Worm (Caenorhabditis elegans): ENCODE data around the gene srsx-24.

DNA sequence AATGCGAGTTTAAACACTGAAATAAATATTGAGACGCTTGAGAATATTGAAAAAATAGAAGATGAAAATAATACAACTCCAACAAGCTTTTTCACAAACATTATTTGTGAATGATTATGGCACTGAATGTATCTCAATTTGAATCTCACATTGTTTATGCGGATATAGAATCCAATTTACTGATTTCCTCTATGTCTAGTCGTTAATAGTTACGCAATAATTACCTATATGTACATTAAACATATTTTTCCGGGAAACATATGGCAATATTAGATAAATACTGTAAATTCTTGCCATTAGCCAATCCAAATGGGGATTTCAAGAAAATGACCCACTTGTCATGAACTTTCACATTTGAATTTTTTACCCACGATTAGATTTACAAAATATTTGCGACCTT lies 16.1 kb upstream of the srsx-24 start, which contains the start of gene srx-9:
- TF ChIP-seq lin-39 (tag; optimal IDR thresholded peaks at IDR 0.05) = no peak
- TF ChIP-seq pha-4 (tag; optimal IDR thresholded peaks at IDR 0.05) = no peak

All from whole organism, L3 larva.